Worm (Caenorhabditis elegans) whole organism, L2 larva: ENCODE data around the gene ZC373.5.

Source experiments
- R02D3.7 ChIP-seq: fragments of 150-350 bp; optimal IDR thresholded peaks from 2 replicates; lab custom pipeline; 2014; ENCODE audit warnings: missing biosample characterization, missing genetic modification characterization
- Y55F3AM.14 ChIP-seq: fragments of 200-800 bp; sonication (Bioruptor generic); optimal IDR thresholded peaks from 2 replicates; lab custom pipeline; 2018; ENCODE audit warnings: mild to moderate bottlenecking, missing genetic modification characterization, missing compliant biosample characterization
- ZK546.5 ChIP-seq: sonication (generic microtip); optimal IDR thresholded peaks from 2 replicates; lab custom pipeline; 2017; ENCODE audit warnings: missing biosample characterization, missing genetic modification characterization
- alr-1 ChIP-seq: fragments of 150-350 bp; optimal IDR thresholded peaks from 2 replicates; lab custom pipeline; 2014; ENCODE audit warnings: missing biosample characterization, missing genetic modification characterization
- aly-2 ChIP-seq: fragments of 150-350 bp; optimal IDR thresholded peaks from 2 replicates; lab custom pipeline; 2014; ENCODE audit warnings: missing biosample characterization, missing genetic modification characterization
- blmp-1 ChIP-seq: sonication (generic microtip); optimal IDR thresholded peaks from 2 replicates; lab custom pipeline; 2017; ENCODE audit warnings: missing genetic modification characterization, mild to moderate bottlenecking, missing compliant biosample characterization, antibody characterized with exemption, moderate library complexity; ENCODE audit not compliant: insufficient read depth
- ceh-16 ChIP-seq: fragments of 150-350 bp; optimal IDR thresholded peaks from 2 replicates; lab custom pipeline; 2014; ENCODE audit warnings: missing biosample characterization, missing genetic modification characterization
- crh-2 ChIP-seq: sonication (generic microtip); optimal IDR thresholded peaks from 2 replicates; lab custom pipeline; 2017; ENCODE audit warnings: missing biosample characterization, missing genetic modification characterization
- egl-27 ChIP-seq: sonication (generic microtip); optimal IDR thresholded peaks from 3 replicates; lab custom pipeline; 2017; ENCODE audit warnings: missing biosample characterization, missing genetic modification reagents, missing genetic modification characterization
- elt-3 ChIP-seq: sonication (generic microtip); optimal IDR thresholded peaks from 2 replicates; lab custom pipeline; 2017; ENCODE audit warnings: missing biosample characterization, missing genetic modification characterization
- fos-1 ChIP-seq: fragments of 150-350 bp; optimal IDR thresholded peaks from 2 replicates; lab custom pipeline; 2014; ENCODE audit warnings: missing biosample characterization, missing genetic modification characterization
- gmeb-1 ChIP-seq: fragments of 150-350 bp; optimal IDR thresholded peaks from 2 replicates; lab custom pipeline; 2014; ENCODE audit warnings: missing biosample characterization, missing genetic modification characterization
- lin-13 ChIP-seq: fragments of 150-350 bp; optimal IDR thresholded peaks from 2 replicates; lab custom pipeline; 2014; ENCODE audit warnings: missing biosample characterization, missing genetic modification reagents, missing genetic modification characterization
- lin-39 ChIP-seq: fragments of 150-350 bp; optimal IDR thresholded peaks from 2 replicates; lab custom pipeline; 2014; ENCODE audit warnings: missing biosample characterization, missing genetic modification reagents, missing genetic modification characterization
- lsy-2 ChIP-seq, 2 experiments: fragments of 150-350 bp in 1 of 2; sonication (generic microtip) in 1 of 2; optimal IDR thresholded peaks; 2 replicates each; lab custom pipeline; 2014 to 2017; ENCODE audit warnings: missing biosample characterization in 2 of 2, missing genetic modification characterization in 2 of 2
- mab-5 ChIP-seq: fragments of 150-350 bp; optimal IDR thresholded peaks from 2 replicates; lab custom pipeline; 2014; ENCODE audit warnings: missing biosample characterization, missing genetic modification characterization
- nhr-10 ChIP-seq: sonication (generic microtip); optimal IDR thresholded peaks from 2 replicates; lab custom pipeline; 2017; ENCODE audit warnings: missing biosample characterization, missing genetic modification characterization
- nhr-129 ChIP-seq: fragments of 150-350 bp; optimal IDR thresholded peaks from 2 replicates; lab custom pipeline; 2014; ENCODE audit warnings: missing biosample characterization, missing genetic modification characterization
- nhr-21 ChIP-seq: fragments of 150-350 bp; optimal IDR thresholded peaks from 2 replicates; lab custom pipeline; 2014; ENCODE audit warnings: missing biosample characterization, missing genetic modification characterization
- nhr-77 ChIP-seq: fragments of 150-350 bp; optimal IDR thresholded peaks from 2 replicates; lab custom pipeline; 2014; ENCODE audit warnings: missing biosample characterization, missing genetic modification characterization
- peb-1 ChIP-seq: fragments of 150-350 bp; optimal IDR thresholded peaks from 2 replicates; lab custom pipeline; 2014; ENCODE audit warnings: missing biosample characterization, missing genetic modification characterization
- sem-4 ChIP-seq: fragments of 150-350 bp; optimal IDR thresholded peaks from 2 replicates; lab custom pipeline; 2014; ENCODE audit warnings: missing biosample characterization, missing genetic modification reagents, missing genetic modification characterization
- sma-3 ChIP-seq: sonication (generic microtip); optimal IDR thresholded peaks from 2 replicates; lab custom pipeline; 2016; ENCODE audit warnings: missing genetic modification reagents, missing genetic modification characterization, missing compliant biosample characterization
- sma-9 ChIP-seq, 2 experiments: fragments of 150-350 bp in 1 of 2; sonication (generic microtip) in 1 of 2; optimal IDR thresholded peaks; 2 replicates each; lab custom pipeline; 2014 to 2016; ENCODE audit warnings: missing genetic modification characterization in 2 of 2, mild to moderate bottlenecking in 1 of 2, missing biosample characterization in 1 of 2, missing compliant biosample characterization in 1 of 2, missing genetic modification reagents in 1 of 2, moderate library complexity in 1 of 2
- snpc-4 ChIP-seq: fragments of 150-350 bp; optimal IDR thresholded peaks from 2 replicates; lab custom pipeline; 2014; ENCODE audit warnings: missing biosample characterization, missing genetic modification characterization
- unc-39 ChIP-seq: fragments of 150-350 bp; optimal IDR thresholded peaks from 2 replicates; lab custom pipeline; 2014; ENCODE audit warnings: missing biosample characterization, missing genetic modification characterization
- unc-55 ChIP-seq: fragments of 150-350 bp; sonication (generic microtip); optimal IDR thresholded peaks from 3 replicates; lab custom pipeline; 2014; ENCODE audit warnings: missing biosample characterization, missing genetic modification reagents, missing genetic modification characterization
- unc-62 ChIP-seq: fragments of 150-350 bp; optimal IDR thresholded peaks from 2 replicates; lab custom pipeline; 2014; ENCODE audit warnings: missing biosample characterization, missing genetic modification reagents, missing genetic modification characterization
- ztf-1 ChIP-seq: fragments of 200-800 bp; sonication (Bioruptor generic); conservative IDR thresholded peaks from 2 replicates; pipeline ENCODE4 v1.3.6; 2022; ENCODE audit warnings: missing genetic modification characterization, missing compliant biosample characterization
- ztf-4 ChIP-seq: fragments of 150-350 bp; optimal IDR thresholded peaks from 2 replicates; lab custom pipeline; 2014; ENCODE audit warnings: missing biosample characterization, missing genetic modification characterization

ZC373.5 gene

ce11 chrX:10083272-10083671 is 9.1 kb upstream of the ZC373.5 start:
- TF ChIP-seq unc-39 (no peak), ceh-16 (tag; lab: Kevin White, UChicago) (peak; percentile 18)
- TF ChIP-seq, all 48 proteins: peak for 1

DNA sequence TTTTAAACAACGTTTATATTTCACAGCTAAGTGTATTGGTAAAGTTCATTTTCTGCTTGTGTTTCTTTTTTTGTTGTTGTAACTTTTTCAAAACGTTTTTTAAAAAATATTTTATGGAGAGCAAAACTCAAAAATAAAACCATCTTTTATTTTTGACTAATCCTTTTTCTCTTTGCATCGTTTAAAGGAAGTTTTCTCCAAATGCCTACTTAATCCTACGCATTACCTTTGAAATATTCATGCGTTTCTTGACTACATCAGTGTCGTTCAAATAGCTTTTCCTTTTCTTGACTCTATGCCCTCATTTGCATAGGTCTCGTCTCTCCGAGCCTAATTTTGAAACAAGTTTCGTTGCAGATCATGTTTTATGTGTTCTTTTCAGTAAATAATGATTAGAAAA is 6.9 kb upstream of the ZC373.5 start:
- TF ChIP-seq peb-1 (tag; lab: Kevin White, UChicago) (no peak), mab-5 (tag; lab: Kevin White, UChicago) (peak; percentile 58), unc-55 (peak; percentile 92)

- TF ChIP-seq sma-9 (GFP tag; optimal IDR thresholded peaks at IDR 0.05; lab: Kevin White, UChicago) (no peak), sma-9 (tag; optimal IDR thresholded peaks at IDR 0.05; lab: Kevin White, UChicago) (no peak), gmeb-1 (no peak), R02D3.7 (tag; lab: Kevin White, UChicago) (no peak), unc-55 (peak; percentile 36)
Measured at ce11 chrX:10079230-10079629, 5.0 kb upstream of the ZC373.5 start.

DNA sequence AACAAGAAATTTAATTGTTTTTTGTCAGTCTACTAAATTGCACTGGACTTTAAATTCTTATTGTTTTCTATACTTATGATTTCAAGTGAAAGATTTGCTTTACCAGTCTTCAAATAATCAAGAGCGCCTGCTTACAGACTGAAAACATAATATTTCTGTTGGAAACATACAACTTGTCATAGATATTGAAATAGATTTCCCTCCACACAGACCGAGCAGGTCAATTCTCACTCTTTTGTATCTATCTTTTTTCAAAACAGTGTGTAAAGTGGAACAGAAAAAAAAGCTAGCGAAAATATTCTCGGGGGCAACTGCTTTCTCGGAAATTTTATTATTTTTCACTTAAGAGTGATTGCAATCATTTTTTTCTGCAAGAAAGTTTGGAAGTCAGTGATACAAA is 4.4 kb upstream of the ZC373.5 start:
- TF ChIP-seq sma-3 (GFP tag; lab: Kevin White, UChicago) (no peak), peb-1 (tag; lab: Kevin White, UChicago) (no peak), aly-2 (tag; lab: Kevin White, UChicago) (no peak), egl-27 (tag; lab: Kevin White, UChicago) (peak; percentile 29), crh-2 (tag; lab: Kevin White, UChicago) (no peak), blmp-1 (tag; lab: Kevin White, UChicago) (no peak), unc-62 (GFP tag; lab: Kevin White, UChicago) (no peak)

- no peak for TF ChIP-seq fos-1 (tag; lab: Kevin White, UChicago)
Measured at ce11 chrX:10078089-10078488, 3.9 kb upstream of the ZC373.5 start.

- TF ChIP-seq gmeb-1 (no peak), alr-1 (no peak), lin-13 (no peak), aly-2 (tag; lab: Kevin White, UChicago) (no peak), ztf-4 (tag; lab: Kevin White, UChicago) (no peak), sem-4 (tag; lab: Kevin White, UChicago) (no peak), lsy-2 (tag; optimal IDR thresholded peaks at IDR 0.05; lab: Kevin White, UChicago) (no peak), R02D3.7 (tag; lab: Kevin White, UChicago) (no peak), nhr-77 (tag; lab: Kevin White, UChicago) (no peak), lin-39 (no peak), egl-27 (tag; lab: Kevin White, UChicago) (no peak), mab-5 (tag; lab: Kevin White, UChicago) (no peak), nhr-10 (no peak), sma-9 (GFP tag; optimal IDR thresholded peaks at IDR 0.05; lab: Kevin White, UChicago) (no peak), sma-9 (tag; optimal IDR thresholded peaks at IDR 0.05; lab: Kevin White, UChicago) (no peak), nhr-21 (tag; lab: Kevin White, UChicago) (no peak), snpc-4 (tag; lab: Kevin White, UChicago) (no peak), Y55F3AM.14 (GFP tag; lab: Kevin White, UChicago) (no peak), fos-1 (tag; lab: Kevin White, UChicago) (no peak), ZK546.5 (tag; lab: Kevin White, UChicago) (no peak)
Measured at ce11 chrX:10077297-10077696, 3.1 kb upstream of the ZC373.5 start, which contains the start of gene col-176. Gene col-176 (plus strand): TSS chrX:10077597.

DNA sequence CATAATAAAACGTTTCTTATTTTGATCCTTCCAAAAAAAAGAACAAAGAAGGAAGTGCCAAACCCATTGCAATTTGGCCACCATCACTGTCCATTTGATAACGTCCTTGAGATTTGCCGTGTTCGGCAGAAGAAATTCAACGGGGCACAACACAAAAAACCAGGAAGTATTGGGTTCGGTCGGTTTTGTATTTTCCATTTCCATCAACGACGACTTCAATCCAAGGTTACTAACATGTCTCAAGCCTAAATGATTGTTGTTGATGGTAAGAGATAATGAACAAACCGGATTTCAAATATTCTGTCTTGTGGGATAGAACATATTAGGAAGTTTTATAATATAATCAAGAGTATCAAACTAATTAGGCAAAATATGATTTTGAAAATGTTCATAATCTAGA is 2.1 kb upstream of the ZC373.5 start:
- TF ChIP-seq nhr-129 (tag; lab: Kevin White, UChicago) = no peak
- no peak for TF ChIP-seq nhr-77 (tag; lab: Kevin White, UChicago)
- TF ChIP-seq elt-3 (tag; lab: Kevin White, UChicago) = no peak
- TF ChIP-seq blmp-1 (tag; lab: Kevin White, UChicago) = no peak
- TF ChIP-seq lin-39 = no peak
- TF ChIP-seq unc-62 (GFP tag; lab: Kevin White, UChicago) = no peak
- no peak for TF ChIP-seq unc-39
- TF ChIP-seq ztf-1 = no peak
- TF ChIP-seq sem-4 (tag; lab: Kevin White, UChicago) = no peak
- TF ChIP-seq sma-3 (GFP tag; lab: Kevin White, UChicago) = no peak
- TF ChIP-seq fos-1 (tag; lab: Kevin White, UChicago) = no peak
- no peak for TF ChIP-seq unc-55
- no peak for TF ChIP-seq ceh-16 (tag; lab: Kevin White, UChicago)
